Worm (Caenorhabditis elegans): ENCODE measurements around the gene lst-6.
A peak's percentile ranks its signal among the peaks of the same experiment; 100 is the strongest.

Gene lst-6

ce11 chrII:7049470-7049869, 27.2 kb upstream of the lst-6 start:
- TF ChIP-seq R02D3.7 (tag; optimal IDR thresholded peaks at IDR 0.05) (no peak), unc-55 (GFP tag; optimal IDR thresholded peaks at IDR 0.05) (no peak), lsy-2 (tag; optimal IDR thresholded peaks at IDR 0.05) (no peak), Y55F3AM.14 (GFP tag; optimal IDR thresholded peaks at IDR 0.05) (no peak), lin-39 (tag; optimal IDR thresholded peaks at IDR 0.05) (no peak), ZK546.5 (tag; optimal IDR thresholded peaks at IDR 0.05) (no peak), mbf-1 (tag; optimal IDR thresholded peaks at IDR 0.05) (no peak), fos-1 (tag; optimal IDR thresholded peaks at IDR 0.05) (no peak), blmp-1 (tag; optimal IDR thresholded peaks at IDR 0.05; ENCODE audit: insufficient read depth) (no peak)

- TF ChIP-seq nhr-6 (tag; optimal IDR thresholded peaks at IDR 0.05) (no peak), sem-4 (tag; optimal IDR thresholded peaks at IDR 0.05) (no peak), nhr-237 (tag; optimal IDR thresholded peaks at IDR 0.05) (no peak), fos-1 (tag; optimal IDR thresholded peaks at IDR 0.05) (no peak), nhr-23 (tag; optimal IDR thresholded peaks at IDR 0.05) (no peak), sma-9 (GFP tag; optimal IDR thresholded peaks at IDR 0.05) (no peak), sma-9 (tag; optimal IDR thresholded peaks at IDR 0.05) (no peak)
Measured at ce11 chrII:7037659-7038342, 15.5 kb upstream of the lst-6 start, which contains the start of gene cin-4. Gene cin-4 (plus strand): TSS chrII:7038292.

- TF ChIP-seq gmeb-1 (tag; optimal IDR thresholded peaks at IDR 0.05) (peak; percentile 2), sma-3 (GFP tag; optimal IDR thresholded peaks at IDR 0.05) (no peak), C34F6.9 (tag; optimal IDR thresholded peaks at IDR 0.05) (no peak), blmp-1 (tag; optimal IDR thresholded peaks at IDR 0.05; ENCODE audit: insufficient read depth) (no peak), fos-1 (tag; optimal IDR thresholded peaks at IDR 0.05) (peak; percentile 35), crh-2 (tag; optimal IDR thresholded peaks at IDR 0.05) (peak; percentile 27)
Measured at ce11 chrII:7031137-7031697, 8.9 kb upstream of the lst-6 start.

DNA sequence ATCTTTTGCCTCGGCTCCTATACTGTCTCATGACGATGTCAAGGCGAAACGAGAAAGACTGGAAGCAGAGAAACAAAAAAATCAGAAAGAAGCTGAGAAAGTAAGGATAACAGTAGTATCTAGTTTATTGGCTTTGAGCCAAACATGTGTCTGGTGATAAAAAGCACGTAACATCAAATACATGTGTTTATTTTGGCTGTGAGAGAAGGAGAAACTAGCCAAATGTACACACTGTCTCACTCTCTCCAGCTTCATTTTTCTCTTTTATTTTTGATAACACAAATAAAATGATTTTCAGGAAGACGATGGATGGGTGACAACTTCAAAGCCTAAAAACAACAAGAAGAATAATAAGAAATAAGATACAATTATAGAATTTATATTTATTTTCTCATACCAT, 7.2 kb upstream of the lst-6 start:
- TF ChIP-seq mdl-1 (tag; optimal IDR thresholded peaks at IDR 0.05) (no peak), nhr-21 (tag; optimal IDR thresholded peaks at IDR 0.05) (no peak), gmeb-1 (tag; optimal IDR thresholded peaks at IDR 0.05) (no peak), elt-1 (tag; optimal IDR thresholded peaks at IDR 0.05) (no peak), lin-39 (tag; optimal IDR thresholded peaks at IDR 0.05) (no peak), sma-3 (GFP tag; optimal IDR thresholded peaks at IDR 0.05) (no peak), lsy-2 (tag; optimal IDR thresholded peaks at IDR 0.05) (no peak), lin-13 (GFP tag; optimal IDR thresholded peaks at IDR 0.05) (no peak), skn-1 (tag; optimal IDR thresholded peaks at IDR 0.05) (no peak), elt-3 (tag; optimal IDR thresholded peaks at IDR 0.05) (no peak), nhr-77 (tag; optimal IDR thresholded peaks at IDR 0.05) (no peak), ztf-1 (GFP tag; conservative IDR thresholded peaks at IDR 0.05) (no peak), lin-11 (tag; optimal IDR thresholded peaks at IDR 0.05) (no peak), nhr-25 (tag; optimal IDR thresholded peaks at IDR 0.05) (no peak), ceh-82 (tag; optimal IDR thresholded peaks at IDR 0.05) (no peak)

ce11 chrII:7024897-7025852, 2.9 kb upstream of the lst-6 start, which contains the start of gene znf-598:
Gene znf-598 (plus strand): TSS chrII:7025802.
- TF ChIP-seq fos-1 (tag; optimal IDR thresholded peaks at IDR 0.05) (peak; percentile 55), elt-1 (tag; optimal IDR thresholded peaks at IDR 0.05) (no peak), sma-9 (GFP tag; optimal IDR thresholded peaks at IDR 0.05) (peak; percentile 25), sma-9 (tag; optimal IDR thresholded peaks at IDR 0.05) (no peak), sma-3 (GFP tag; optimal IDR thresholded peaks at IDR 0.05) (peak; percentile 26), unc-39 (tag; optimal IDR thresholded peaks at IDR 0.05) (no peak), C34F6.9 (tag; optimal IDR thresholded peaks at IDR 0.05) (peak; percentile 61), nhr-129 (tag; optimal IDR thresholded peaks at IDR 0.05) (peak; percentile 71), ceh-16 (tag; optimal IDR thresholded peaks at IDR 0.05) (no peak), nhr-6 (tag; optimal IDR thresholded peaks at IDR 0.05) (no peak), crh-2 (tag; optimal IDR thresholded peaks at IDR 0.05) (peak; percentile 45), ztf-11 (tag; optimal IDR thresholded peaks at IDR 0.05) (no peak), lin-13 (GFP tag; optimal IDR thresholded peaks at IDR 0.05) (peak; percentile 45), mdl-1 (tag; optimal IDR thresholded peaks at IDR 0.05) (no peak), lsy-2 (tag; optimal IDR thresholded peaks at IDR 0.05) (peak in 1 of 2 experiments; percentile 77)

All from whole organism, L2 larva.